Fruit fly (Drosophila melanogaster) whole organism, adult: ENCODE measurements around the gene Aven.
A peak's percentile ranks its signal among the peaks of the same experiment; 100 is the strongest.

ENCODE experiments used
- CG11617 ChIP-seq: fragments of 200-800 bp; sonication (Bioruptor generic); optimal IDR thresholded peaks from 2 replicates; lab custom pipeline; 2017; ENCODE audit warnings: mild to moderate bottlenecking, missing biosample characterization, missing genetic modification reagents, missing genetic modification characterization
- CG12768 ChIP-seq: fragments of 200-800 bp; sonication (Bioruptor generic); optimal IDR thresholded peaks from 2 replicates; lab custom pipeline; 2017; ENCODE audit warnings: missing biosample characterization, missing genetic modification characterization, mild to moderate bottlenecking, moderate library complexity, missing genetic modification reagents
- CG14711 ChIP-seq: fragments of 200-800 bp; sonication (Bioruptor generic); optimal IDR thresholded peaks from 2 replicates; lab custom pipeline; 2018; ENCODE audit warnings: missing biosample characterization, mild to moderate bottlenecking, missing genetic modification characterization, moderate library complexity
- CG1620 ChIP-seq: fragments of 200-800 bp; sonication (Bioruptor generic); optimal IDR thresholded peaks from 2 replicates; lab custom pipeline; 2016; ENCODE audit warnings: missing biosample characterization, missing genetic modification characterization
- CG33017 ChIP-seq: fragments of 200-800 bp; sonication (Bioruptor generic); optimal IDR thresholded peaks from 2 replicates; lab custom pipeline; 2018; ENCODE audit warnings: missing biosample characterization, mild to moderate bottlenecking, missing genetic modification characterization, moderate library complexity
- CG5204 ChIP-seq: fragments of 200-800 bp; sonication (Bioruptor generic); optimal IDR thresholded peaks from 2 replicates; lab custom pipeline; 2016; ENCODE audit warnings: missing biosample characterization, missing genetic modification characterization
- CG7045 ChIP-seq: fragments of 200-800 bp; sonication (Bioruptor generic); optimal IDR thresholded peaks from 2 replicates; lab custom pipeline; 2017; ENCODE audit warnings: missing biosample characterization, mild to moderate bottlenecking, missing genetic modification characterization
- CG7101 ChIP-seq: fragments of 200-800 bp; sonication (Bioruptor generic); optimal IDR thresholded peaks from 2 replicates; lab custom pipeline; 2018; ENCODE audit warnings: missing biosample characterization, mild to moderate bottlenecking, missing genetic modification characterization, moderate library complexity
- Clk ChIP-seq: fragments of 200-800 bp; sonication (Bioruptor generic); optimal IDR thresholded peaks from 2 replicates; lab custom pipeline; 2017; ENCODE audit warnings: missing biosample characterization, missing genetic modification characterization
- Crg-1 ChIP-seq: fragments of 200-800 bp; sonication (Bioruptor generic); optimal IDR thresholded peaks from 2 replicates; lab custom pipeline; 2016; ENCODE audit warnings: missing biosample characterization, missing genetic modification characterization
- Hr96 ChIP-seq: fragments of 200-800 bp; sonication (Bioruptor generic); optimal IDR thresholded peaks from 2 replicates; lab custom pipeline; 2016; ENCODE audit warnings: missing biosample characterization, missing genetic modification characterization
- Mnt ChIP-seq: fragments of 200-800 bp; sonication (Bioruptor generic); optimal IDR thresholded peaks from 2 replicates; lab custom pipeline; 2016; ENCODE audit warnings: missing biosample characterization, mild to moderate bottlenecking, missing genetic modification characterization
- bab1 ChIP-seq: fragments of 200-800 bp; sonication (Bioruptor generic); optimal IDR thresholded peaks from 3 replicates; lab custom pipeline; 2019; ENCODE audit warnings: missing biosample characterization, mild to moderate bottlenecking, missing genetic modification characterization, moderate library complexity
- cic ChIP-seq: fragments of 200-800 bp; sonication (Bioruptor generic); optimal IDR thresholded peaks from 2 replicates; lab custom pipeline; 2017; ENCODE audit warnings: missing biosample characterization, mild to moderate bottlenecking, missing genetic modification characterization, moderate library complexity
- cnc ChIP-seq, 2 experiments: fragments of >200 bp; optimal IDR thresholded peaks; 2 replicates each; lab custom pipeline; 2017
- kay ChIP-seq: fragments of 200-800 bp; sonication (Bioruptor generic); peaks from one replicate; lab custom pipeline; 2016; ENCODE audit warnings: missing biosample characterization, missing genetic modification characterization, borderline replicate concordance
- ovo ChIP-seq: fragments of 200-800 bp; sonication (Bioruptor generic); optimal IDR thresholded peaks from 2 replicates; lab custom pipeline; 2016; ENCODE audit warnings: missing biosample characterization, missing genetic modification characterization
- pad ChIP-seq: fragments of 200-800 bp; sonication (Bioruptor generic); optimal IDR thresholded peaks from 3 replicates; lab custom pipeline; 2017; ENCODE audit warnings: missing biosample characterization, missing genetic modification characterization, mild to moderate bottlenecking, moderate library complexity, missing genetic modification reagents
- tj ChIP-seq: fragments of 200-800 bp; sonication (Bioruptor generic); optimal IDR thresholded peaks from 3 replicates; lab custom pipeline; 2017; ENCODE audit warnings: missing biosample characterization, mild to moderate bottlenecking, missing genetic modification characterization, moderate library complexity
- toe ChIP-seq: fragments of 200-800 bp; sonication (Bioruptor generic); optimal IDR thresholded peaks from 2 replicates; lab custom pipeline; 2016; ENCODE audit warnings: missing biosample characterization, missing genetic modification characterization

Aven gene

dm6 chrX:12667008-12667407 is 37.6 kb upstream of the Aven start:
- TF ChIP-seq pad (GFP tag; lab: Kevin White, UChicago): no peak
- no peak for TF ChIP-seq kay
- TF ChIP-seq cic: no peak
- no peak for TF ChIP-seq CG11617
- no peak for TF ChIP-seq tj
- no peak for TF ChIP-seq Clk (GFP tag; lab: Kevin White, UChicago)
- no peak for TF ChIP-seq CG12768 (GFP tag; lab: Kevin White, UChicago)
- TF ChIP-seq Crg-1: no peak
- no peak for TF ChIP-seq CG1620

- TF ChIP-seq CG33017 (peak; percentile 87), kay (peak; percentile 64), ovo (GFP tag; lab: Kevin White, UChicago) (no peak), cic (peak; percentile 20), CG7101 (tag; lab: Kevin White, UChicago) (peak; percentile 95), tj (no peak), CG1620 (peak; percentile 63), CG12768 (GFP tag; lab: Kevin White, UChicago) (peak; percentile 65), CG14711 (peak; percentile 93), CG5204 (GFP tag; lab: Kevin White, UChicago) (peak; percentile 33), bab1 (GFP tag; lab: Kevin White, UChicago) (peak; percentile 91), Mnt (GFP tag; lab: Kevin White, UChicago) (peak; percentile 79), toe (GFP tag; lab: Kevin White, UChicago) (no peak), CG7045 (GFP tag; lab: Kevin White, UChicago) (peak; percentile 68), Crg-1 (peak; percentile 70), CG11617 (peak; percentile 84), Hr96 (GFP tag; lab: Kevin White, UChicago) (peak; percentile 53), Clk (GFP tag; lab: Kevin White, UChicago) (no peak), cnc (optimal IDR thresholded peaks at IDR 0.05; lab: Kevin White, UChicago) (no peak), pad (GFP tag; lab: Kevin White, UChicago) (peak; percentile 81)
Measured at dm6 chrX:12666471-12666884, 37.0 kb upstream of the Aven start.

DNA sequence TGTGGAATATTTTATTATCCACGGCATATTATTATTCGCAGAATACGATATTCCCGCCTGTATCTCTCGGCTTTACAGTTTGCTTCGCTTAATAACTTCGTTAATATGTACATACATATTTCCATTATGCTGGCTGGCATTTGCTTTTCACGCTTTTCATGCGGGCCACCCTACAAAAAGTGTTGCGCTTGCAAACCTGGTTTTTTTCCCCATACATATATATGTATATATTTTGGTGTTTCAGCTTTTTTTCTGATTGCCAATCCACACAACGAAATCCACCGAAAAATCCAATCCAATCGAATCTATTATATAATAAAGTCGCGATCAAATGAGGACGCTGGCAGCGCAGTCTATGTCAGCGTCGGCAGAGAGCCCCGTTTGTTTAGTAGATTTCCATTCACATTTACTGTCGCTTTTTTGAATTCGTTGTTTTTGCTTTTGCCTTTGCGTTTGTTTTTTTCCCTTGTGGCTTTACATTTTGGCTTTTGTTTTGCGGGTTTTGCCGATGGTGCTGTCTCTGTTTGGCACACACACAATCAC is 36.4 kb upstream of the Aven start:
- peak; percentile 13 for TF ChIP-seq bab1 (GFP tag; lab: Kevin White, UChicago)
- peak; percentile 97 for TF ChIP-seq tj
- no peak for TF ChIP-seq CG11617
- TF ChIP-seq CG14711: no peak

dm6 chrX:12665112-12665795 is 35.8 kb upstream of the Aven start:
- TF ChIP-seq CG12768 (GFP tag; lab: Kevin White, UChicago): peak; percentile 85
- peak; percentile 90 for TF ChIP-seq CG11617
- peak; percentile 76 for TF ChIP-seq CG5204 (GFP tag; lab: Kevin White, UChicago)
- peak; percentile 79 for TF ChIP-seq Mnt (GFP tag; lab: Kevin White, UChicago)
- peak; percentile 71 for TF ChIP-seq CG1620
- TF ChIP-seq Clk (GFP tag; lab: Kevin White, UChicago): peak; percentile 51
- TF ChIP-seq CG7101 (tag; lab: Kevin White, UChicago): peak; percentile 95
- TF ChIP-seq pad (GFP tag; lab: Kevin White, UChicago): peak; percentile 93
- peak; percentile 65 for TF ChIP-seq Hr96 (GFP tag; lab: Kevin White, UChicago)
- peak; percentile 81 for TF ChIP-seq Crg-1
- TF ChIP-seq CG33017: peak; percentile 87
- TF ChIP-seq CG7045 (GFP tag; lab: Kevin White, UChicago): peak; percentile 77
- TF ChIP-seq cnc (optimal IDR thresholded peaks at IDR 0.05; lab: Kevin White, UChicago): no peak
- no peak for TF ChIP-seq tj
- peak; percentile 37 for TF ChIP-seq kay
- peak; percentile 80 for TF ChIP-seq ovo (GFP tag; lab: Kevin White, UChicago)
- TF ChIP-seq cic: peak; percentile 84
- peak; percentile 76 for TF ChIP-seq bab1 (GFP tag; lab: Kevin White, UChicago)
- TF ChIP-seq CG14711: peak; percentile 88
- peak; percentile 25 for TF ChIP-seq toe (GFP tag; lab: Kevin White, UChicago)

DNA sequence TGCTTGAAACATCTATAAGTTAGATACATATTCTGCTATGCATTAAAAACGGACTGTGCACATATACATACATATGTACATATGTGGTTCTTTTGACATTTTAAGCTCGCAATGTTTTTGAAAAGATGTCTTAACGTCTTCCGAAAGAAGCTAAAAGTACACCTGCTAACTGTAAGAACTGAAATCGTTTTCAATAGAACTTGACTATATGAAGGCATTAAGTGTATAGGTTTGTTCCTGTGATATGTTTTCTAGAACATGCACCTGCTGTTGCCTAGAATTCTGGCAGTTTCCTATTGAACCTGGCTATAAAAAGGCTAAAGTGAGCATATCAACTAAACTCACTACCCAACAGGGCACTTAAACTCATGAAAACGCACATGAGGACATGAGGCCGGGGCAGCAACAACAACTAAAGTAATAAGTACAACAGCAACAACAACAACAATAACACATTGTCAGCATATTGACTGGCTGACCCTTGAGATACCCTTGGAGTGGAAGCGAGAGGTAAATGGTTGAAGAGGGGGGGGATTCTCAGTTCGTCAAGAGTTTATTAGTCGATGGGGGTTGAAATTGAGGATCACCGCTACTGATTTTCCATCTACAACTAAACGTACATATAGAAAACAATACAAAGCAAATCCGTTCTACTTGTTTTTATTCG is 34.8 kb upstream of the Aven start:
- peak; percentile 7 for TF ChIP-seq tj
- no peak for TF ChIP-seq CG5204 (GFP tag; lab: Kevin White, UChicago)

DNA sequence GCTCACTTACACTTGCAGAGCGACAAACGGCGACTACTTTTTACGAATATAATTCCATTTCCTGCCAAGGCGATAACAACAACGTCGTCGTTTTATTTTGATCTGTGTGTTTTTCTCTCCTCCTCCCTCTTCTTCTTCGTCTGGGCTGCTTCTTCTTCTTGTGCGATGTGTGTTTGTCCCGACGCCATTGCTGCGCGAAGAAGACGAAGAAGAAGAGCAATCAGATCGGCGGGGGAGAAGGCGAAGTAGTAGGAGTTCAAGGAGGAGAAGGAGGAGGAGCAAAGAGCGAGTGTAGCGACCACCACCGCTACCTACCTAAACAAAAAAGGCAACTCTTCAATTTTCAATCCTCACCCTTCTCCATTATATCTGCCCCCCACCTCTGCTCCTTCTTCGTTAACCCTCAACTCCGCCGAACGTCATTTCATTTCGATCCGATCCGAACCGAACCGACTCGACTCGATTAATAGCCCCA is 34.1 kb upstream of the Aven start:
- TF ChIP-seq Mnt (GFP tag; lab: Kevin White, UChicago): no peak
- peak; percentile 66 for TF ChIP-seq tj
- TF ChIP-seq pad (GFP tag; lab: Kevin White, UChicago): peak; percentile 61
